Fruit fly (Drosophila melanogaster): ENCODE results near the gene sn.

Gene sn

dm6 chrX:7972363-7972942, 8.6 kb downstream of the sn start (continued):
- TF ChIP-seq CG2199 (GFP tag; IDR thresholded peaks at IDR 0.05) (peak; percentile 86; the same call in 2 of the 3 replicates), crc (GFP tag; optimal IDR thresholded peaks at IDR 0.05) (no peak), BEAF-32 (GFP tag; optimal IDR thresholded peaks at IDR 0.05) (no peak), jigr1 (GFP tag; IDR thresholded peaks at IDR 0.05) (peak; percentile 54; the same call in 1 of the 3 replicates), Med (GFP tag) (peak; percentile 94), Taf1 (GFP tag; IDR thresholded peaks at IDR 0.05) (peak; percentile 27; the same call in 1 of the 2 replicates), klu (GFP tag; IDR thresholded peaks at IDR 0.05) (peak; percentile 55), Xbp1 (GFP tag; optimal IDR thresholded peaks at IDR 0.05) (peak; percentile 88), CG14667 (GFP tag; IDR thresholded peaks at IDR 0.05) (peak; percentile 76), br (optimal IDR thresholded peaks at IDR 0.05) (no peak), CG16863 (GFP tag; optimal IDR thresholded peaks at IDR 0.05) (peak; percentile 74), unpg (GFP tag; optimal IDR thresholded peaks at IDR 0.05) (peak; percentile 93), kah (GFP tag; optimal IDR thresholded peaks at IDR 0.05) (peak; percentile 73), odd (GFP tag; optimal IDR thresholded peaks at IDR 0.05) (peak; percentile 77), CG15514 (GFP tag; optimal IDR thresholded peaks at IDR 0.05) (peak; percentile 74), CG3407 (GFP tag; optimal IDR thresholded peaks at IDR 0.05) (peak; percentile 86), Dek (tag; optimal IDR thresholded peaks at IDR 0.05) (peak; percentile 64), Awh (GFP tag; IDR thresholded peaks at IDR 0.05) (peak; percentile 84), Rx (GFP tag; IDR thresholded peaks at IDR 0.05) (peak; percentile 84), CG16813 (GFP tag; IDR thresholded peaks at IDR 0.05; ENCODE audit: partially characterized antibody) (no peak), nmo (GFP tag; optimal IDR thresholded peaks at IDR 0.05) (peak; percentile 93), Pdp1 (GFP tag; optimal IDR thresholded peaks at IDR 0.05) (peak; percentile 67 to 78), mam (GFP tag; optimal IDR thresholded peaks at IDR 0.05) (peak; percentile 58), CG31224 (GFP tag; IDR thresholded peaks at IDR 0.05) (peak; percentile 63), cad (GFP tag; optimal IDR thresholded peaks at IDR 0.05) (no peak), CG10979 (tag; optimal IDR thresholded peaks at IDR 0.05) (peak; percentile 92), NC2α (GFP tag; optimal IDR thresholded peaks at IDR 0.05) (peak; percentile 30), pros (GFP tag; optimal IDR thresholded peaks at IDR 0.05) (peak; percentile 60), CG8944 (GFP tag; optimal IDR thresholded peaks at IDR 0.05) (peak; percentile 39), CG12104 (GFP tag; optimal IDR thresholded peaks at IDR 0.05) (peak; percentile 81), CG30020 (tag; optimal IDR thresholded peaks at IDR 0.05) (peak; percentile 9), bowl (GFP tag; IDR thresholded peaks at IDR 0.05) (0 out of 2 replicates have a peak, but pooled peaks have one; percentile 43), CG15011 (GFP tag; optimal IDR thresholded peaks at IDR 0.05) (peak; percentile 74), Sry-δ (GFP tag; optimal IDR thresholded peaks at IDR 0.05) (peak; percentile 18), TFAM (GFP tag; optimal IDR thresholded peaks at IDR 0.05) (peak; percentile 51), CG12236 (GFP tag; optimal IDR thresholded peaks at IDR 0.05) (peak; percentile 61), CG30403 (GFP tag; optimal IDR thresholded peaks at IDR 0.05) (peak; percentile 86), CG17361 (GFP tag; IDR thresholded peaks at IDR 0.05) (peak; percentile 86), ap (GFP tag; IDR thresholded peaks at IDR 0.05) (peak; percentile 85), danr (GFP tag; IDR thresholded peaks at IDR 0.05) (peak; percentile 66), CG34422 (GFP tag; IDR thresholded peaks at IDR 0.05) (peak; percentile 91), MESR4 (GFP tag; optimal IDR thresholded peaks at IDR 0.05) (peak; percentile 22), aop (GFP tag; IDR thresholded peaks at IDR 0.05) (0 out of 2 replicates have a peak, but pooled peaks have one; percentile 40), CG1024 (GFP tag; IDR thresholded peaks at IDR 0.05) (peak; percentile 78), dysf (GFP tag; IDR thresholded peaks at IDR 0.05) (peak; percentile 89), fd96Cb (tag; optimal IDR thresholded peaks at IDR 0.05) (peak; percentile 89), tio (GFP tag; optimal IDR thresholded peaks at IDR 0.05) (peak; percentile 80), chm (GFP tag; IDR thresholded peaks at IDR 0.05) (peak; percentile 90), Drgx (GFP tag; IDR thresholded peaks at IDR 0.05) (peak; percentile 90), CG7372 (GFP tag; IDR thresholded peaks at IDR 0.05) (peak; percentile 74), CrebB (tag; optimal IDR thresholded peaks at IDR 0.05) (peak; percentile 78)

All from whole organism, embryonic.